Fruit fly (Drosophila melanogaster) whole organism: Measurements from ENCODE around the gene pns.

ENCODE experiments used
- CG8478 ChIP-seq: fragments of >200 bp; optimal IDR thresholded peaks from 2 replicates; lab custom pipeline; 2018; ENCODE audit warnings: inconsistent platforms
- Dll ChIP-seq: fragments of >200 bp; optimal IDR thresholded peaks from 2 replicates; lab custom pipeline; 2017
- EcR ChIP-seq, 2 experiments: fragments of >200 bp; optimal IDR thresholded peaks; 2 replicates each; lab custom pipeline; 2017; ENCODE audit warnings: missing biosample characterization in 2 of 2, missing genetic modification characterization in 2 of 2, missing genetic modification reagents in 2 of 2
- pan ChIP-seq: fragments of >200 bp; optimal IDR thresholded peaks from 2 replicates; lab custom pipeline; 2017
- psq ChIP-seq: fragments of >200 bp; optimal IDR thresholded peaks from 2 replicates; lab custom pipeline; 2017
- usp ChIP-seq: fragments of >200 bp; optimal IDR thresholded peaks from 2 replicates; lab custom pipeline; 2017; ENCODE audit warnings: missing biosample characterization, missing genetic modification characterization, mixed read lengths

Gene pns

DNA sequence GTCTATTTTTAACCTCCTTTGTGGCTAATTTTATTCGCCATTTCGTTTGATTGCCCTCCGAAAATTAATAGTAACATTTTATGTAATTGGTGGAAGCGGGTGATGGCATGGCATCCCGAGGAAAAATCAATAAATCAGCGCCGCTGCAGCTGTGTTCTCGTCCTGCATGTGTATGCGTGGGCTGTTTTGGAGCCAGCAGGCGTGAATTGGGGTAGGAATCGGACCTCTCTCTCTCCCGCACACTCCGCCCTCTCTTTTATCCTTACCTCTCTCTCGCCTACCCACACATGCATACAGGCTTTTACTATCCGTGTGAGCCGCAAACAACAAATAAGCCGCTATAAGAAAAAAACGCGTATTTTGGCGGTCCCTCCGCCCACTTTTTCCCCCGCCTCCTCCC, 40.4 kb downstream of the pns start:
- TF ChIP-seq Dll (lab: Kevin White, UChicago), result no peak
- no peak for TF ChIP-seq CG8478
- TF ChIP-seq usp (GFP tag; lab: Kevin White, UChicago), result no peak
- TF ChIP-seq psq (lab: Kevin White, UChicago), result no peak
- no peak for TF ChIP-seq EcR (GFP tag; optimal IDR thresholded peaks at IDR 0.05; lab: Kevin White, UChicago)
- TF ChIP-seq pan, result no peak

DNA sequence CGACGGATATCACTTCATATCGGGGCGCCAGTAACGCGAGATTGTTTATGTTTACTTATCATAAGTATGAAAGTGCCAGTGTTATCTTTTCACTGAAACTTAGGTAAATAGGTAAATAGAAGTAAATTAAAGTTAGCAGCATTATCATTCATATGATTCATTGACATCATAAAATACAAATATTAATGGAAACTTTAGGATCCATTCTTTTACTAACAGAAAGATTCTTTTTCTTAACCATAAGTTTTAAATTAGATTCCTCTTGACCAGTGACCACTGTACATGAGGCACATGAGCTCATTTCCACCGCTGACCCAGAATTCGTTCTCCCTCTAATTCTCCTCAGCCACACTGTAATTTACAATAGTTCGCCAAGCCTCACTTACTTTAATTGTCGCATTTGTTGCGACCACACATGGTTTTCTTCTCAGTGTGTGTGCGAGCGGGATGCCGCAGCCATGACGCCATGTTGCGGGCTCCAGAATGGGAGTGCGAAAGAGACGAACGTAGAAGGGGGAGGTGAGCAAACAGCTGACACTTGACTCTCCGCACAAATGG, 41.5 kb downstream of the pns start:
- no peak for TF ChIP-seq EcR (GFP tag; optimal IDR thresholded peaks at IDR 0.05; lab: Kevin White, UChicago)
- TF ChIP-seq psq (lab: Kevin White, UChicago), result no peak
- no peak for TF ChIP-seq usp (GFP tag; lab: Kevin White, UChicago)
- no peak for TF ChIP-seq CG8478

DNA sequence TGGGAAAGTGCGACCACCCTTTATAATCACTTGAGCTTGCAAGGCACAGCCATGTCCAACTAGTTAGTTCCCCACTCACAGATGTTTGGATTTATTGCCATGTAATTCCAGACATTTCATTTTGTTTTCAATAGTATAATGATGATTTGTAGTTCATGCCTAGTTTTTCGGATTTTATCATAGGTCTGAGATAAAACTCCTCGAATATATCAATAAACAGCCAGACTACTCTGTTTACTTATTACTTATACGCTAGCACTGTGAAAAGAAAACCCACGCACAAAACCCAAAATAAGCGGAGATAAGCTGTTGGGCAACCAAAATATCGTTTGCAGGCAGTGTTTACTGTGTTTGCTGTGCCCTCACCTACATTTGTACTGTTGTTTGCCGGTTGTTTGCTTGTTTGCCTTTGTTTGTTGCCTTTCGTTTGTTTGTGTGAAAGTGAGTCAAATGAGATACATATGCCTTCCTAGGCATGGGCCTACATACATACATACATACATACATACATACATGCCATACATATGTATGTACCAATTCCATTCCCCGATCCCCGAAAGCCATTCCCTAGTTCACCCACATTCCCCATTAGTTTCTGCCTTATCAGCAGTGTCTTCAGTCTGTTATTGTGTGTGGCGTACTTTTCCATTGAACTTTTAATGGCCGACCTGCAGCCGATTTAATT, 42.4 kb downstream of the pns start:
- TF ChIP-seq CG8478 (no peak), EcR (GFP tag; optimal IDR thresholded peaks at IDR 0.05; lab: Kevin White, UChicago) (no peak), pan (no peak), usp (GFP tag; lab: Kevin White, UChicago) (no peak), psq (lab: Kevin White, UChicago) (no peak), Dll (lab: Kevin White, UChicago) (no peak)

DNA sequence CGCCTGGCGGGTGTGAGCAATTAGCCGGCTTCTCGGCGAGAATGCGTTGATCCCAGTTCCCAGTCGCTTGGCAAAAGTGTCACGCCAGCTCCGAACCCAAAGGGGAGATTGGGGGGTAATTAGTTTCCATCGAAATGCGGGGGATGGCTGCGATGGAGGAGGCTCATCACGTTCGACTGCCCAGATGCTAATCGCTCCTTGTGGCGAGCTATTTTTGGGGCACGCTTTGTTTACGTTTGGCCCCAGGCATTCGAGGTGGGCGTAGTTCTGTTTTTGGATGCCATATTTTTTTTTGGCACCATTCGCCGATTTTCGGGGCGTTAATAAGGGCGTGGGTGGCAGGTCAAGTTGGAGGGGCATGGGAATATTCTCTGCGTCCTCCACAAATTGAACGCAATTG, 43.3 kb downstream of the pns start:
- TF ChIP-seq usp (GFP tag; lab: Kevin White, UChicago) (no peak), EcR (GFP tag; optimal IDR thresholded peaks at IDR 0.05; lab: Kevin White, UChicago) (no peak), psq (lab: Kevin White, UChicago) (no peak), CG8478 (no peak), Dll (lab: Kevin White, UChicago) (no peak), pan (no peak)

DNA sequence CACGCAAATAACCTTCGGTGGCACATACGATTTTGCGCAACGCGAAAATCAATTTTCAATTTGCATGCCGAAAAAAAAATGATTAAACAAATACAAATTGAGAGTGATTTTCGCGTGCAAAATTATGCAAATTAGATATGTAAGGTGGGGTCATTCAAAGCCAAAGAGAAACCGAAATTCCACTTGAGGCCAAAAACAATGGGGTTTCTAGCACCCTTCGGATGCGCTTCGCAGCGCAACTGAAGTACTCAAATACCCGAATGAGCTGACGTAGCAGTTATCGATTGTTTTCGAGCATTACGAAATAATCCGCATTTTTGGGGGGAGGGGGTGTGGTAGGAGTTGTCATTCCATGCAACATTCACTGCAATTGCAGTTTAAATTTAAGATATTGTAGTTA, 43.9 kb downstream of the pns start:
- TF ChIP-seq Dll (lab: Kevin White, UChicago) (no peak), EcR (GFP tag; optimal IDR thresholded peaks at IDR 0.05; lab: Kevin White, UChicago) (no peak), CG8478 (no peak)

DNA sequence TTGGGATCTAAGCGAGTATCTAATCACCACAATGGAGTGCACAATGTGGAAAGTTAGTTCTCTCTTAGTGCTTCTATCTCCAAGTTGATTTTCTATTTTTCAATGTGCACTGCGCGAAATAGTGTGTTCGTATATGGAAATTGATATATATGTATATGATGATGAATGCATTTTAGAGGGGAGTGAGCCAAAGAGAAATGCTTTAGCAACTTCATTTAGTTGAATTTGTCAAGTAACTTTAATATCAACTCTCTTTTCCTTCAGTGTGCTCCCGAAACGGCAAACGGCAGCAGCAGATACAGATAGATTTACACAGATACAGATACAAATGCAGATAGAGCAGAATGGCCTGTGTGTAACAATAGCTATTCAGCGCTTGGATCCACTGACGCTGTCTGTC, 47.1 kb downstream of the pns start:
- TF ChIP-seq CG8478 (no peak), Dll (lab: Kevin White, UChicago) (no peak), psq (lab: Kevin White, UChicago) (no peak), pan (no peak)

DNA sequence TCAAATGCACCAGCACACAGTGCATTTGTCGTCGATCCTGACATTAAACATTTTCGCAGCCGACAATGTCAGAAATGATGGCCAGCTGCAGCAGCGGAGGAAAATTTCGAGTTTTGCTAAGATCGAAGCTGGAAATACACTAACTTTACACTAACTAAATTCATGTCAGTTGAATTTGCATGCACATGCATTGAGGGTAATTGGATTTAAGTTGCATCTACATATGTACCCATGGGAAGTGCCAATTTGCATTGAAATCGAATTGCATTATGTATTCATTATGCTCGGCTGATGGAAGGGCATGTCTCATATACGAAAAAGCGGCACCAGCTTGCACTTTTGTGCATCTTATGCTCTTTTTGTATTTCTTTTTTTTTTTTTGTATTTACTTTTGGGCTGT, 47.8 kb downstream of the pns start:
- TF ChIP-seq Dll (lab: Kevin White, UChicago) (no peak), EcR (GFP tag; optimal IDR thresholded peaks at IDR 0.05; lab: Kevin White, UChicago) (no peak), pan (no peak)

DNA sequence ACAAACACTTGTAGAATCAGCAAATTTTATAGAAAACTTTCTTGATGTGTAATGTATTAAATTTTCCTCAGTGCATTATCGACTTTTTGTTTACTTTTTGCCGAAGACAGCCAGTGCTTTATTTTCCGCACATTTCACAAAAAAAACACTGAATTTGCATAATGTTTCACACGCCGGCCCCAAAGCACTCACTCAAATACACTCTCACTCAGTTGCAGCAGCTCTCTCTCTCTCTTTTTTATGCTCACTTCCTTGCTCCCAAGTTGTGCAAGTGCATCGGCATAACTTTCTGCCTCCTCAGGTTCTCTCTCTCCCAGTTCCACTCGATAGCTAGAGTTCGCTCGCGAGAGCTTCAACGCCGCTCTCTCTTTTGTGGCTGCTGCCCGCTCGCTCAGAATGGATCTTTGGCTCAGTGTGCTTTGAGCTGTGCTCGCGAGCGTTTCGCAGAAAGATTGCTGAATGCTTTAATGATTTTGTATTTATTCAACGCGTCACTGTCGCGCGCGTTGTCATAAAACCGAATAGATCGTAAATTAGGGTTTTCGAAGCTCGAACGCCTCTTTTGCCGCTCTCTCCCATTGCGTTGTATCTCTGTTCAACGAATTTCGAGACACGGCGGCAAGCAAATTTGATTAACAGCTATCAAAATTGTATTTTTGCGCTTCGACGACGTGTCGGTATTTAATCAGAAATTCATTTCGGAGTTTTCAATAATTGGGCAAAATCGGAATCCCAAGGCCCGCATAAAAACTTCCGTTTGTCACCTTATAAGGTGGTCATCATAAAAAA, 49.5 kb downstream of the pns start:
- TF ChIP-seq Dll (lab: Kevin White, UChicago), result peak; percentile 99
- TF ChIP-seq CG8478, result no peak

DNA sequence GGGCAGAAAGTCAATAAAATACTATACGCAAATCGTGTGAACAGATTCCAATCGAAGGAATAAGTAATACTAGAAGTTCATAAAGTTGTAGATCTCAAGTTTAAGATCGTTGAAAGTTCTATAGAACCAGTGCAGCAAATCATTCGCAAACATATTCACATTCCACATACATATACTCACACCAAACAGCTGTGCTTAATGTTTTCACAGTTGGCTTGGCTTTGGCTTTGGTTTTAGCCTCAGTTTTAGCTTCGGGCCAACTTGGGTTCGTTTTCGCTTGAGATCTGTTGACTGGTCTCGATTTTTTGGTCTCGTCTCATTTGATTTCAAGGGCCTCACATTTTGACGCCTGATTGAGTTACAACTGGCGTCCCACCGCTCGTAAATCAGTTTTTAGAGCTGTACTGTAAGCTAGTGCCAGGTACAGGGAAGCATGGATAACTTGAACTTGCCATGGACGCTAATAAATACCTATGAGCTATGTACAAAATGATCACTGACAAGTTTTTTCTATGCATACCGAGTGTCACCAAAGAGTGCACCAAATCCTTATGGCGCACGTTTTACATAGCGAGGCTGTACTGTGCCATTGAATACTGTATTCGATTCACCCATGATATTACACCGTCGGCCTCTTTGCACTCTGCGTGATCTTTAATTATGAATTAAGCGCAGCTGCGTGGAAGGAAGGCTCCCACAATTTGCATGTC, 50.4 kb downstream of the pns start:
- TF ChIP-seq pan (no peak), usp (GFP tag; lab: Kevin White, UChicago) (no peak), CG8478 (no peak), Dll (lab: Kevin White, UChicago) (no peak), psq (lab: Kevin White, UChicago) (no peak), EcR (GFP tag; optimal IDR thresholded peaks at IDR 0.05; lab: Kevin White, UChicago) (no peak)

DNA sequence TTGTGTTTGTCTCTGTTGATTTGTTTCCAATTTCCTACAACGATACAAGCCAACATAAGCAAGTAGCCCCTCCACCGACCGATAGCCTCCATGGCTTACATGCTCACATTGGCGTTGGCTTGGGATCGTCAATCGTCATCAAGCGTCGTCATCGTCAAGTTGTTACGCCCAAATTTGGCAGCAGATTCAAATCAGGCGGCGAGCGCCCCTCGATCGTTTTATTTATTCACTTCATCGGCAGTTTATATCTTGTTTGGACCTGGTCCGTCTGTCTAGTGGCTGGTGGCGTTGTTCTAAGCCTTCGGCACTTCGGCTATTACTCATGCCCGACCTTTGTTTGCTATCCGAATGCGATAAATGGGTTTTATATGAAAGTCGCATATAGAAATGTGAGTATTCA, 53.3 kb downstream of the pns start:
- TF ChIP-seq pan, result no peak
- TF ChIP-seq usp (GFP tag; lab: Kevin White, UChicago), result no peak
- no peak for TF ChIP-seq Dll (lab: Kevin White, UChicago)
- no peak for TF ChIP-seq EcR (GFP tag; optimal IDR thresholded peaks at IDR 0.05; lab: Kevin White, UChicago)
- no peak for TF ChIP-seq CG8478

DNA sequence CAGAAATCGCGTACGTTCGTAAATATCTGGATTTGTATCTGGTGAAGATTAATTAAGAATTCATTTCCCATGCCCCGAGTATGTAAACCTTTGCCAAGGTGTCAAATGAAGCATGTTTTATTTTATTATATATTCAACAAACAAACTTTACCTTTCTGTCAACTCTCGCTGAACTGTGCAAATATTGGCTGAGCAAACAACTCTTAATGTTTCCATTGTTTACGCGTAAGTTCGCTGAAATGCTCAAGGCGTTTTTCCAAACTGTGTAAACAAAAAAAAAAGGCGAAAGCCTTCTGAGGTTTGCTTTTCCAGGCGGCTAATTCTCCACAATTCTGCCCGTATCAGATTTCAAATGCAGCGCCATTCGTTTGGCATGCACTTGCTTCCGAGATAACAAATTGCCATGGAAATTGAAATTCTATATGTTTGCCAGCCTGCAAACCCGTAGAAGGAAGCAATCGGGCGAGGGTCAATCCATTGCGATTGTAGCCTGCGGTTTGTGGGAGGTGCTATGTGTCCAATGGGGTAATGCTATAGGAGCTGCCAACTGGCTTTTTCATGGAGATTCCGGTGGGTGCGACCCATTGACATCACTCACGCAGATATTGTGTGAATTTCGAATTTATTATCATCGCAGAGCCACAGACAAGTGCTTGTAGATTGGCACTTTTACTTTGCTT, 54.9 kb downstream of the pns start:
- TF ChIP-seq psq (lab: Kevin White, UChicago) (no peak), pan (no peak), CG8478 (no peak), EcR (GFP tag; optimal IDR thresholded peaks at IDR 0.05; lab: Kevin White, UChicago) (no peak)

DNA sequence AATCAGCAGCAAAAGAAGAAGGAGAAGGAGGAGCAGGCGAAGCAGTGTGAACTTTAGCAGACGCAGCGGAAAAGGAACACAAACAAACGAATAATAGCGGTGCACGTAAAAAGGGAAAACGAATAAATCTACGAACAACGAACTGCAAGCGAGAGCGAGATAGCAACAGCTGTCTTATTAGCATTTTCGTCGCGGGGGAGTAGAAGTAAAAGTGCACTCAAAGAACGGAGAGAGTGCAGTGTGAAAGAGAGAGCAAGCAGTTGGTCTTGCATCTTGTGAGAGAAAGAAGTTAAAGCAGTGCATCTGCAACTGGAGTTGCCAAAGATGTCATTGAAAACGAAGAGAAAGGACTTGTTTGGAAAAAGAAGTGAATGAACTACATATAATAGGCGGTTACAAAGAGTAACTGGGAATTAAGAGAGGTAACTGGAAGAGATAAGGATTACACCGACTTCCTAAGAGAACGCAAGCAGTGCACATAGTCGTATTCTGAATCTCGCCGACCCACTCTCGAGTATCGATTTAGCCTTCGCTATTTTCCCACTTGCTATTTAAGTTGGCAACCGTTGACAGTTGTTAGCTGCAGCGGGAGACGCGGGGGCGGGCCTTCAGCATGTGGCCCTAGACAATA, 56.0 kb downstream of the pns start:
- TF ChIP-seq CG8478 (no peak), usp (GFP tag; lab: Kevin White, UChicago) (no peak), pan (no peak), Dll (lab: Kevin White, UChicago) (no peak), psq (lab: Kevin White, UChicago) (no peak), EcR (GFP tag; optimal IDR thresholded peaks at IDR 0.05; lab: Kevin White, UChicago) (no peak)
